Worm (Caenorhabditis elegans) whole organism, midembryonic: ENCODE data around the gene T18D3.1.

Source experiments
- T22C8.4 ChIP-seq: fragments of 200-800 bp; sonication (Bioruptor generic); IDR thresholded peaks from 2 replicates; pipeline ENCODE4 v1.3.6; 2022; ENCODE audit warnings: missing genetic modification characterization, missing compliant biosample characterization
- flt-1 ChIP-seq: fragments of 200-800 bp; sonication (Bioruptor generic); IDR thresholded peaks from 2 replicates; pipeline ENCODE4 v1.3.6; 2022; ENCODE audit warnings: missing genetic modification characterization, missing compliant biosample characterization
- tab-1 ChIP-seq: fragments of 200-800 bp; sonication (Bioruptor generic); IDR thresholded peaks from 2 replicates; pipeline ENCODE4 v1.3.6; 2022; ENCODE audit warnings: missing genetic modification characterization, missing compliant biosample characterization
- ztf-23 ChIP-seq: fragments of 200-800 bp; sonication (Bioruptor generic); IDR thresholded peaks from 2 replicates; pipeline ENCODE4 v1.3.6; 2022; ENCODE audit warnings: missing genetic modification reagents, missing genetic modification characterization, missing compliant biosample characterization
- ztf-29 ChIP-seq: fragments of 200-800 bp; sonication (Bioruptor generic); IDR thresholded peaks from 2 replicates; pipeline ENCODE4 v1.3.6; 2022; ENCODE audit warnings: missing genetic modification reagents, missing genetic modification characterization, missing compliant biosample characterization

DNA sequence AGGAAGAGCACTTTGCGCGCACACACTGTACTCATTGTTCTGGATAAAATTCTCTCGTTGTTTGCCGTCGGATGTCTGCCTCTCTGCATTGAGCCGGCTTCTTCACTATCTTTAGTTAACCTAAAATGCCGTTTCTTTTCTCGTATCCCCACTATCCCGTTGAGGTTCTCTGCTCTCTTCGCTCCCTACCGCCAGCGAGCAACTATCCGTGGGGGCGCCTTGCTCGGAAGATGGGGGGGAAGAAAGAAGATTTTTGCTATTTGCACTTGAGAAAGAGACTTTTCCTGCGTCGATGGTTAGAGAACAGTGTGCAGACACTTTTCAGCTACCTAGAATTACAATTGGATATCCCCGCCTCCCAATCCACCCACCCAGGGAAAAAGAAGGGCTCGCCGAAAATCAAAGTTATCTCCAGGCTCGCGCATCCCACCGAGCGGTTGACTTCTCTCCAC lies 13.1 kb downstream of the T18D3.1 start, which contains the start of gene myo-2:
- 0 out of 2 replicates have a peak, but pooled peaks have one; percentile 39 for TF ChIP-seq tab-1
- TF ChIP-seq flt-1 (GFP tag; lab: Robert Waterston, UW): no peak
- TF ChIP-seq ztf-29 (GFP tag; lab: Robert Waterston, UW): no peak
- TF ChIP-seq ztf-23 (GFP tag; lab: Robert Waterston, UW): no peak
- no peak for TF ChIP-seq T22C8.4 (GFP tag; lab: Robert Waterston, UW)
